Fruit fly (Drosophila melanogaster) whole organism, embryonic: ENCODE results near the gene CG9117.

Experiments used
- BtbVII ChIP-seq: fragments of 200-800 bp; sonication (Bioruptor generic); optimal IDR thresholded peaks from 3 replicates; lab custom pipeline; 2017; ENCODE audit warnings: missing biosample characterization, mild to moderate bottlenecking, missing genetic modification characterization
- CG11504 ChIP-seq: fragments of 200-800 bp; sonication (Bioruptor generic); optimal IDR thresholded peaks from 3 replicates; lab custom pipeline; 2019; ENCODE audit warnings: missing biosample characterization, mild to moderate bottlenecking, missing genetic modification characterization, moderate library complexity
- CG12219 ChIP-seq: fragments of 200-800 bp; sonication (Bioruptor generic); optimal IDR thresholded peaks from 3 replicates; lab custom pipeline; 2018; ENCODE audit warnings: missing biosample characterization, mild to moderate bottlenecking, missing genetic modification characterization
- CG12299 ChIP-seq: fragments of 200-800 bp; sonication (Bioruptor generic); optimal IDR thresholded peaks from 2 replicates; lab custom pipeline; 2018; ENCODE audit warnings: missing biosample characterization, mild to moderate bottlenecking, missing genetic modification characterization
- CG12744 ChIP-seq: fragments of 200-800 bp; sonication (Bioruptor generic); optimal IDR thresholded peaks from 2 replicates; lab custom pipeline; 2016; ENCODE audit warnings: missing biosample characterization, missing genetic modification characterization
- CG13775 ChIP-seq: fragments of 200-800 bp; sonication (Bioruptor generic); optimal IDR thresholded peaks from 3 replicates; lab custom pipeline; 2017; ENCODE audit warnings: missing biosample characterization, mild to moderate bottlenecking, missing genetic modification characterization
- CG13894 ChIP-seq: fragments of 200-800 bp; sonication (Bioruptor generic); optimal IDR thresholded peaks from 3 replicates; lab custom pipeline; 2018; ENCODE audit warnings: missing biosample characterization, mild to moderate bottlenecking, missing genetic modification characterization, moderate library complexity
- CG15011 ChIP-seq: fragments of 200-800 bp; sonication (Bioruptor generic); optimal IDR thresholded peaks from 3 replicates; lab custom pipeline; 2018; ENCODE audit warnings: missing biosample characterization, mild to moderate bottlenecking, missing genetic modification characterization
- CG1603 ChIP-seq: fragments of 200-800 bp; sonication (Bioruptor generic); optimal IDR thresholded peaks from 2 replicates; lab custom pipeline; 2019; ENCODE audit warnings: missing biosample characterization, mild to moderate bottlenecking, missing genetic modification characterization, moderate library complexity
- CG17912 ChIP-seq: fragments of 200-800 bp; sonication (Bioruptor generic); optimal IDR thresholded peaks from 2 replicates; lab custom pipeline; 2018; ENCODE audit warnings: missing biosample characterization, mild to moderate bottlenecking, missing genetic modification characterization
- CG18011 ChIP-seq: fragments of 200-800 bp; sonication (Bioruptor generic); optimal IDR thresholded peaks from 2 replicates; lab custom pipeline; 2017; ENCODE audit warnings: missing biosample characterization, missing genetic modification characterization, mild to moderate bottlenecking, moderate library complexity, missing genotype
- CG18476 ChIP-seq: fragments of 200-800 bp; sonication (Bioruptor generic); optimal IDR thresholded peaks from 2 replicates; lab custom pipeline; 2016; ENCODE audit warnings: missing biosample characterization, mild to moderate bottlenecking, missing genetic modification characterization
- CG2116 ChIP-seq: fragments of 200-800 bp; sonication (Bioruptor generic); optimal IDR thresholded peaks from 3 replicates; lab custom pipeline; 2018; ENCODE audit warnings: missing biosample characterization, mild to moderate bottlenecking, missing genetic modification characterization
- CG42726 ChIP-seq: fragments of 200-800 bp; sonication (Bioruptor generic); IDR thresholded peaks from 2 replicates; pipeline ENCODE4 v1.3.6; 2022; ENCODE audit warnings: missing biosample characterization, missing genetic modification characterization; ENCODE audit not compliant: partially characterized antibody
- CG4404 ChIP-seq: fragments of 200-800 bp; sonication (Bioruptor generic); IDR thresholded peaks from 2 replicates; pipeline ENCODE4 v1.3.6; 2022; ENCODE audit warnings: missing biosample characterization, missing genetic modification characterization
- CG4730 ChIP-seq: fragments of 200-800 bp; sonication (Bioruptor generic); IDR thresholded peaks from 2 replicates; pipeline ENCODE4 v1.3.6; 2022; ENCODE audit warnings: missing biosample characterization, missing genetic modification characterization
- CG6254 ChIP-seq: fragments of 200-800 bp; sonication (Bioruptor generic); optimal IDR thresholded peaks from 3 replicates; lab custom pipeline; 2017; ENCODE audit warnings: mild to moderate bottlenecking, missing biosample characterization, missing genetic modification reagents, missing genetic modification characterization
- CG6654 ChIP-seq: fragments of 200-800 bp; sonication (Bioruptor generic); optimal IDR thresholded peaks from 2 replicates; lab custom pipeline; 2017; ENCODE audit warnings: missing biosample characterization, mild to moderate bottlenecking, missing genetic modification characterization
- CG7372 ChIP-seq: fragments of 200-800 bp; sonication (Bioruptor generic); IDR thresholded peaks from 2 replicates; pipeline ENCODE4 v1.3.6; 2022; ENCODE audit warnings: missing biosample characterization, missing genetic modification characterization
- CG7556 ChIP-seq: fragments of 200-800 bp; sonication (Bioruptor generic); optimal IDR thresholded peaks from 2 replicates; lab custom pipeline; 2017; ENCODE audit warnings: missing biosample characterization, mild to moderate bottlenecking, missing genetic modification characterization
- CG8281 ChIP-seq: fragments of 200-800 bp; sonication (Bioruptor generic); optimal IDR thresholded peaks from 2 replicates; lab custom pipeline; 2018; ENCODE audit warnings: missing biosample characterization, mild to moderate bottlenecking, missing genetic modification characterization, moderate library complexity
- CG8290 ChIP-seq, 3 experiments: fragments of 200-800 bp; sonication (Bioruptor generic); optimal IDR thresholded peaks; 2 replicates each; lab custom pipeline; 2016 to 2019; ENCODE audit warnings: missing biosample characterization in 3 of 3, missing genetic modification characterization in 3 of 3, mild to moderate bottlenecking in 2 of 3, moderate library complexity in 1 of 3
- CHES-1-like ChIP-seq: fragments of 200-800 bp; sonication (Bioruptor generic); optimal IDR thresholded peaks from 2 replicates; lab custom pipeline; 2016; ENCODE audit warnings: missing biosample characterization, missing genetic modification characterization
- Dad ChIP-seq: fragments of 200-800 bp; sonication (Bioruptor generic); optimal IDR thresholded peaks from 3 replicates; lab custom pipeline; 2016; ENCODE audit warnings: missing biosample characterization, missing genetic modification characterization
- Gug ChIP-seq: fragments of 200-800 bp; sonication (Bioruptor generic); IDR thresholded peaks from 4 replicates; pipeline ENCODE4 v1.3.6; 2022; ENCODE audit warnings: missing biosample characterization, missing genetic modification characterization
- H15 ChIP-seq: fragments of 200-800 bp; sonication (Bioruptor generic); IDR thresholded peaks from 3 replicates; pipeline ENCODE4 v1.3.6; 2022; ENCODE audit warnings: missing biosample characterization, missing genetic modification characterization
- HLHmδ ChIP-seq: fragments of 200-800 bp; sonication (Bioruptor generic); optimal IDR thresholded peaks from 2 replicates; lab custom pipeline; 2018; ENCODE audit warnings: missing biosample characterization, mild to moderate bottlenecking, missing genetic modification characterization, moderate library complexity
- Hey ChIP-seq: fragments of 200-800 bp; sonication (Bioruptor generic); optimal IDR thresholded peaks from 3 replicates; lab custom pipeline; 2018; ENCODE audit warnings: missing biosample characterization, mild to moderate bottlenecking, missing genetic modification characterization
- Hr39 ChIP-seq: fragments of >200 bp; optimal IDR thresholded peaks from 2 replicates; lab custom pipeline; 2017
- Hr51 ChIP-seq, 2 experiments: fragments of 200-800 bp; sonication (Bioruptor generic); optimal IDR thresholded peaks; 2 replicates in 1 of 2; 3 replicates in 1 of 2; lab custom pipeline; 2016 to 2018; ENCODE audit warnings: missing biosample characterization in 2 of 2, missing genetic modification characterization in 2 of 2, mild to moderate bottlenecking in 1 of 2, moderate library complexity in 1 of 2
- Lim3 ChIP-seq: fragments of 200-800 bp; sonication (Bioruptor generic); IDR thresholded peaks from 2 replicates; pipeline ENCODE4 v1.3.6; 2022; ENCODE audit warnings: missing biosample characterization, missing genetic modification characterization
- Lpt ChIP-seq: fragments of >200 bp; optimal IDR thresholded peaks from 2 replicates; lab custom pipeline; 2018; ENCODE audit warnings: missing biosample characterization, missing genetic modification characterization
- Med ChIP-seq: fragments of 200-800 bp; sonication (Bioruptor generic); peaks from one replicate; lab custom pipeline; 2016; ENCODE audit warnings: missing biosample characterization, missing genetic modification characterization, mild to moderate bottlenecking, inconsistent platforms, moderate library complexity
- Sox100B ChIP-seq: fragments of 200-800 bp; sonication (Bioruptor generic); optimal IDR thresholded peaks from 3 replicates; lab custom pipeline; 2018; ENCODE audit warnings: missing biosample characterization, mild to moderate bottlenecking, missing genetic modification characterization
- Sox102F ChIP-seq: fragments of 200-800 bp; sonication (Bioruptor generic); optimal IDR thresholded peaks from 2 replicates; lab custom pipeline; 2018; ENCODE audit warnings: missing biosample characterization, mild to moderate bottlenecking, missing genetic modification characterization, moderate library complexity
- Sry-β ChIP-seq: fragments of 200-800 bp; sonication (Bioruptor generic); optimal IDR thresholded peaks from 2 replicates; lab custom pipeline; 2018; ENCODE audit warnings: missing biosample characterization, mild to moderate bottlenecking, missing genetic modification characterization, moderate library complexity
- Ssrp ChIP-seq: fragments of 200-800 bp; sonication (Bioruptor generic); optimal IDR thresholded peaks from 2 replicates; lab custom pipeline; 2018; ENCODE audit warnings: missing biosample characterization, mild to moderate bottlenecking, missing genetic modification characterization, moderate library complexity
- YL-1 ChIP-seq: fragments of 200-800 bp; sonication (Bioruptor generic); optimal IDR thresholded peaks from 3 replicates; lab custom pipeline; 2017; ENCODE audit warnings: missing biosample characterization, mild to moderate bottlenecking, missing genetic modification characterization
- al ChIP-seq: fragments of 200-800 bp; sonication (Bioruptor generic); IDR thresholded peaks from 2 replicates; pipeline ENCODE4 v1.3.6; 2022; ENCODE audit warnings: missing biosample characterization, missing genetic modification characterization
- exex ChIP-seq: fragments of 200-800 bp; sonication (Bioruptor generic); optimal IDR thresholded peaks from 4 replicates; lab custom pipeline; 2018; ENCODE audit warnings: missing biosample characterization, mild to moderate bottlenecking, missing genetic modification characterization, moderate library complexity
- eyg ChIP-seq: fragments of 200-800 bp; sonication (Bioruptor generic); optimal IDR thresholded peaks from 3 replicates; lab custom pipeline; 2016; ENCODE audit warnings: missing biosample characterization, missing genetic modification characterization
- grau ChIP-seq: fragments of 200-800 bp; optimal IDR thresholded peaks from 3 replicates; lab custom pipeline; 2019; ENCODE audit warnings: missing biosample characterization, mild to moderate bottlenecking, missing genetic modification characterization, moderate library complexity
- grn ChIP-seq: fragments of 200-800 bp; sonication (Bioruptor generic); optimal IDR thresholded peaks from 3 replicates; lab custom pipeline; 2017; ENCODE audit warnings: missing biosample characterization, missing genetic modification characterization
- kah ChIP-seq: fragments of 200-800 bp; sonication (Bioruptor generic); optimal IDR thresholded peaks from 2 replicates; lab custom pipeline; 2018; ENCODE audit warnings: missing biosample characterization, mild to moderate bottlenecking, missing genetic modification characterization
- nmo ChIP-seq: fragments of 200-800 bp; sonication (Bioruptor generic); optimal IDR thresholded peaks from 2 replicates; lab custom pipeline; 2018; ENCODE audit warnings: missing biosample characterization, mild to moderate bottlenecking, missing genetic modification characterization, moderate library complexity
- otp ChIP-seq: fragments of 200-800 bp; sonication (Bioruptor generic); IDR thresholded peaks from 3 replicates; pipeline ENCODE4, ENCODE4 v1.3.6; 2022; ENCODE audit warnings: missing biosample characterization, missing genetic modification characterization
- sob ChIP-seq: fragments of 200-800 bp; sonication (Bioruptor generic); IDR thresholded peaks from 2 replicates; pipeline ENCODE4 v1.3.6; 2022; ENCODE audit warnings: missing biosample characterization, missing genetic modification characterization
- wor ChIP-seq: fragments of 200-800 bp; sonication (Bioruptor generic); IDR thresholded peaks from 2 replicates; pipeline ENCODE4 v1.3.6; 2022; ENCODE audit warnings: missing biosample characterization, missing genetic modification characterization
- zfh1 ChIP-seq: fragments of 200-800 bp; sonication (Bioruptor generic); IDR thresholded peaks from 3 replicates; pipeline ENCODE4 v1.3.6; 2022; ENCODE audit warnings: missing biosample characterization, missing genetic modification characterization

The CG9117 gene

DNA sequence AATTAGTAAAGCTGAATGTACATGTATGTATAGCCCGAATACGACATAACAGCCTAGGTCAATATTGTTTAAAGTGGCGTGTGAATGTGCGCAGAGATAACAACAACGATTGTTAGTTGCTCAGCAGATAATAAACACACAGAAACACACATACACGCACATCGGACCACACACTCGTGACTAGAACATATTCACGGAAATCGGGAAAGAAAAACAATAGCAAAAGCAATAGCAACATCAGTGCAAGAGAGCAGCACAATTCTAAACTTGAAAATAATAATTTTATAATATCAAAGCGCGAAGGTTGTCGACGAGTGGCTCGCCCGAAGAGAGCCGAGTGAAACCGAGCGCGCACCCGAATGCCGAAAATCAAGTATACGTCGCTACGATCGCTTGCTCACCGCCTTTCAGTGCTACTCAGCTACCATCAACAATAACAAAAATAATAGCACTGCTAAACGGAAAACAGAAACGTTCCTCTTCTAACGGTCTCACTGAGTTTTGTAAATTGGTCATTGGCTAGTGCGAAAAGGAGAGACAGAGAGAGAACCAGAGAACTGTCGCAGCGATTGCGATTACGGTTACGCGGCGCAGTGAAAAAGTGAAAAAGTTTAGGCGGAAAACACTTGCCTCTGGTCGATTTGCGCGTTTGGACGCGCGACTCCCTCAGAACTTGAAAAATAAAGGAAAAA lies 45.4 kb upstream of the CG9117 start (continued):
- TF ChIP-seq Sry-β (GFP tag; lab: Kevin White, UChicago) (no peak), Sox102F (peak; percentile 1), CG12744 (GFP tag; lab: Kevin White, UChicago) (no peak), exex (tag; lab: Kevin White, UChicago) (peak; percentile 88), CG12299 (tag; lab: Kevin White, UChicago) (no peak), Hr51 (GFP tag; optimal IDR thresholded peaks at IDR 0.05; lab: Kevin White, UChicago) (no peak), CG18476 (GFP tag; lab: Kevin White, UChicago) (no peak), Dad (no peak), CG13894 (tag; lab: Kevin White, UChicago) (peak; percentile 55), CG6654 (GFP tag; lab: Kevin White, UChicago) (no peak), Med (peak; percentile 73), Sox100B (GFP tag; lab: Kevin White, UChicago) (peak; percentile 35), CG6254 (GFP tag; lab: Kevin White, UChicago) (no peak), Lim3 (GFP tag; lab: Robert Waterston, UW) (no peak), sob (GFP tag; lab: Robert Waterston, UW) (0 out of 2 replicates have a peak, but pooled peaks have one; percentile 5), kah (GFP tag; lab: Kevin White, UChicago) (no peak), CG18011 (GFP tag; lab: Kevin White, UChicago) (peak; percentile 0), HLHmδ (GFP tag; lab: Kevin White, UChicago) (no peak), CG7372 (GFP tag; lab: Robert Waterston, UW) (0 out of 2 replicates have a peak, but pooled peaks have one; percentile 51), Ssrp (tag; lab: Kevin White, UChicago) (no peak), CG8281 (tag; lab: Kevin White, UChicago) (no peak), otp (GFP tag; lab: Robert Waterston, UW) (no peak), nmo (no peak), CG17912 (GFP tag; lab: Kevin White, UChicago) (peak; percentile 25), H15 (GFP tag; lab: Robert Waterston, UW) (no peak), CG7556 (peak; percentile 5), CG15011 (GFP tag; lab: Kevin White, UChicago) (no peak), CG8290 (GFP tag; optimal IDR thresholded peaks at IDR 0.05; lab: Kevin White, UChicago) (no peak), CG8290 (tag; optimal IDR thresholded peaks at IDR 0.05; lab: Kevin White, UChicago) (peak; percentile 5 to 61), eyg (GFP tag; lab: Kevin White, UChicago) (no peak), YL-1 (GFP tag; lab: Kevin White, UChicago) (no peak), grau (tag; lab: Kevin White, UChicago) (no peak), al (GFP tag; lab: Robert Waterston, UW) (no peak), CG13775 (GFP tag; lab: Kevin White, UChicago) (no peak), CG1603 (peak; percentile 19), BtbVII (GFP tag; lab: Kevin White, UChicago) (no peak), zfh1 (no peak), Hr39 (no peak), Hey (tag; lab: Kevin White, UChicago) (peak; percentile 73), CG2116 (GFP tag; lab: Kevin White, UChicago) (peak; percentile 18), Gug (GFP tag; lab: Robert Waterston, UW) (no peak), CG11504 (no peak), CG42726 (GFP tag; lab: Robert Waterston, UW) (no peak), CG4730 (GFP tag; lab: Robert Waterston, UW) (no peak), grn (GFP tag; lab: Kevin White, UChicago) (peak; percentile 59), wor (GFP tag; lab: Robert Waterston, UW) (no peak), CHES-1-like (GFP tag; lab: Kevin White, UChicago) (peak; percentile 0), CG12219 (GFP tag; lab: Kevin White, UChicago) (peak; percentile 9), CG4404 (GFP tag; lab: Robert Waterston, UW) (no peak), Lpt (no peak)
